Fruit fly (Drosophila melanogaster): ENCODE data around the gene CG5194.

CG5194 gene

DNA sequence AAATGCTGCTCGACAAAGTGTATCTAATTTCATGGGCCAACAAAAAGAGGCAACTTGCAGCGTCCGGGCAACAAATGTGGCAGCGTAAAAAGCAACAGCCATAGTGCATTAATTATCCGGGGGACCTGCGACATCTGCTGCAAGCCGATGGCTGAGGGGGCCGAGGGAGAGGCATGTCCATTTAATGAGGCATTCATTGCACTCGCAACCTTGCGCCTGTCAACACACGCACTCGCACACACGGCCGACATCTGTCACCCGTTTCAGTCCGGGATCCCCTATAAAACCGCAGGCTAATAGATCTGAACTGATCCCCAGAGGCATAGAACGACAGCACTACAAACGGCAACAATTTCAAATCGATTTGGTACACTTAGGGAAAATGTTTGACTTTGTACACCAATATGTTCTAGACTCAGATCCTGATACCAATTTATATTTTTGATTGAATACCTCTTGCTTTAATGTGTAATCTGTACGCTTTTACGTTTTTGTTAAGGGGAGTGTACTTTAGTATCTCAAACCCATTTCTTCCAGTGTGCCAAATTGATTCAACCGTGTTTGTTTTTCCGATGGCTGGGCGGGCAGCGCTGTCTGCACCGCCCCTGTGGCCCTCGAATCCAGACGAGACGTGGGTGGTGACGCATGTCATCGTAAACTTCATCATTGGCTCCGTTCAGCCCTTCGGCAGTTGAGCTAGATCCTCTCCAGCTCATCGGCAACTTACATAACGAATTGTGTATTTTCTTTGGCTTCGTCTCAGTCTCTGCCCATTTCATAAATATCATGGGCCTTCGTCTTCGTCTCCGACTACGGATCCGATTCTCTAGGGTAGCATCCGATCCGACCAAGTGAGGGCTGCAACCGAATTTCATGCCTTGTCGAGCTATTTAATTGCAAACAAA lies 2.1 kb upstream of the CG5194 start (continued):
- TF ChIP-seq ind (GFP tag; optimal IDR thresholded peaks at IDR 0.05) (peak; percentile 63), Lim3 (GFP tag; IDR thresholded peaks at IDR 0.05) (no peak), mld (GFP tag; IDR thresholded peaks at IDR 0.05; ENCODE audit: partially characterized antibody) (no peak), danr (GFP tag; IDR thresholded peaks at IDR 0.05) (peak; percentile 35; the same call in 1 of the 2 replicates), eyg (GFP tag; optimal IDR thresholded peaks at IDR 0.05) (no peak), ranshi (GFP tag; IDR thresholded peaks at IDR 0.05) (peak; percentile 75; the same call in 1 of the 2 replicates), cas (GFP tag; IDR thresholded peaks at IDR 0.05) (no peak), Hmx (GFP tag; optimal IDR thresholded peaks at IDR 0.05) (peak; percentile 38), ci (GFP tag; IDR thresholded peaks at IDR 0.05) (peak; percentile 92), CG1602 (GFP tag; optimal IDR thresholded peaks at IDR 0.05) (peak; percentile 66), D19B (GFP tag; optimal IDR thresholded peaks at IDR 0.05) (no peak), CG8290 (GFP tag; optimal IDR thresholded peaks at IDR 0.05) (peak; percentile 92), CG8290 (tag; optimal IDR thresholded peaks at IDR 0.05) (no peak), CG17385 (GFP tag; optimal IDR thresholded peaks at IDR 0.05) (peak; percentile 36), CG10979 (tag; optimal IDR thresholded peaks at IDR 0.05) (peak; percentile 90), lov (optimal IDR thresholded peaks at IDR 0.05) (no peak), lov (GFP tag; IDR thresholded peaks at IDR 0.05) (peak; percentile 94), ab (GFP tag; optimal IDR thresholded peaks at IDR 0.05) (peak; percentile 16), CG12236 (GFP tag; optimal IDR thresholded peaks at IDR 0.05) (peak; percentile 69), grn (GFP tag; optimal IDR thresholded peaks at IDR 0.05) (no peak), ttk (GFP tag; IDR thresholded peaks at IDR 0.05) (peak; percentile 75), CG8359 (GFP tag; optimal IDR thresholded peaks at IDR 0.05; ENCODE audit: borderline replicate concordance) (peak; percentile 64), CG12299 (tag; optimal IDR thresholded peaks at IDR 0.05) (no peak), mirr (GFP tag; optimal IDR thresholded peaks at IDR 0.05) (no peak), lab (GFP tag; optimal IDR thresholded peaks at IDR 0.05) (peak; percentile 34), so (GFP tag; IDR thresholded peaks at IDR 0.05) (no peak), CG34376 (GFP tag; optimal IDR thresholded peaks at IDR 0.05) (no peak), CG14965 (GFP tag; optimal IDR thresholded peaks at IDR 0.05; ENCODE audit: borderline replicate concordance) (peak; percentile 24), CG3065 (GFP tag; optimal IDR thresholded peaks at IDR 0.05) (peak; percentile 59), Xbp1 (GFP tag; optimal IDR thresholded peaks at IDR 0.05) (peak; percentile 59), E2f1 (GFP tag; IDR thresholded peaks at IDR 0.05) (peak; percentile 72), zf30C (GFP tag; optimal IDR thresholded peaks at IDR 0.05) (peak; percentile 90), CG7745 (tag; optimal IDR thresholded peaks at IDR 0.05) (no peak), gt (GFP tag; IDR thresholded peaks at IDR 0.05) (0 out of 2 replicates have a peak, but pooled peaks have one; percentile 35), CG42726 (GFP tag; IDR thresholded peaks at IDR 0.05; ENCODE audit: partially characterized antibody) (no peak), CG8924 (tag; optimal IDR thresholded peaks at IDR 0.05) (peak; percentile 78), CG30431 (GFP tag; optimal IDR thresholded peaks at IDR 0.05) (peak; percentile 71), Mrtf (GFP tag; IDR thresholded peaks at IDR 0.05) (peak; percentile 72), TFAM (GFP tag; optimal IDR thresholded peaks at IDR 0.05) (no peak), lbe (GFP tag; optimal IDR thresholded peaks at IDR 0.05) (no peak), CG15601 (tag; optimal IDR thresholded peaks at IDR 0.05) (peak; percentile 68), eve (GFP tag; optimal IDR thresholded peaks at IDR 0.05) (peak in 1 of 2 experiments; percentile 44), Hr51 (GFP tag; optimal IDR thresholded peaks at IDR 0.05) (peak in 1 of 2 experiments; percentile 62), ara (GFP tag; IDR thresholded peaks at IDR 0.05) (peak; percentile 89), fd102C (GFP tag; optimal IDR thresholded peaks at IDR 0.05) (peak; percentile 77), CG16813 (GFP tag; IDR thresholded peaks at IDR 0.05; ENCODE audit: partially characterized antibody) (no peak), CG17802 (tag; optimal IDR thresholded peaks at IDR 0.05) (peak; percentile 45), Dp (GFP tag; optimal IDR thresholded peaks at IDR 0.05) (no peak), CG1792 (GFP tag; optimal IDR thresholded peaks at IDR 0.05) (peak; percentile 66)

Measured in whole organism, embryonic.